Worm (Caenorhabditis elegans) whole organism, late embryonic: ENCODE measurements around the gene F32D8.13.

Source experiments
- C08G9.2 ChIP-seq: sonication (generic microtip); optimal IDR thresholded peaks from 2 replicates; lab custom pipeline; 2016; ENCODE audit warnings: mild to moderate bottlenecking, missing genetic modification characterization, moderate library complexity, missing compliant biosample characterization
- F13H6.1 ChIP-seq: sonication (generic microtip); optimal IDR thresholded peaks from 2 replicates; lab custom pipeline; 2016; ENCODE audit warnings: missing genetic modification characterization, missing compliant biosample characterization
- K02D7.2 ChIP-seq: sonication (generic microtip); optimal IDR thresholded peaks from 2 replicates; lab custom pipeline; 2017; ENCODE audit warnings: mild to moderate bottlenecking, missing genetic modification characterization, missing compliant biosample characterization
- ceh-18 ChIP-seq: sonication (generic microtip); optimal IDR thresholded peaks from 2 replicates; lab custom pipeline; 2016; ENCODE audit warnings: missing genetic modification characterization, missing compliant biosample characterization
- ceh-19 ChIP-seq: fragments of 200-800 bp; sonication (Bioruptor generic); optimal IDR thresholded peaks from 2 replicates; lab custom pipeline; 2018; ENCODE audit warnings: mild to moderate bottlenecking, missing genetic modification characterization, missing compliant biosample characterization
- ceh-2 ChIP-seq: sonication (generic microtip); optimal IDR thresholded peaks from 2 replicates; lab custom pipeline; 2016; ENCODE audit warnings: missing genotype, missing genetic modification characterization, missing compliant biosample characterization
- ceh-22 ChIP-seq: sonication (generic microtip); optimal IDR thresholded peaks from 2 replicates; lab custom pipeline; 2017; ENCODE audit warnings: missing biosample characterization, missing genetic modification characterization
- ceh-24 ChIP-seq: sonication (generic microtip); optimal IDR thresholded peaks from 2 replicates; lab custom pipeline; 2016; ENCODE audit warnings: mild to moderate bottlenecking, missing genetic modification characterization, missing compliant biosample characterization
- ceh-30 ChIP-seq: fragments of 150-350 bp; optimal IDR thresholded peaks from 2 replicates; lab custom pipeline; 2014; ENCODE audit warnings: missing biosample characterization, missing genetic modification characterization
- ceh-31 ChIP-seq: sonication (generic microtip); optimal IDR thresholded peaks from 2 replicates; lab custom pipeline; 2016; ENCODE audit warnings: missing genetic modification characterization, missing compliant biosample characterization
- ceh-45 ChIP-seq: fragments of 200-800 bp; sonication (Bioruptor generic); IDR thresholded peaks from 2 replicates; pipeline ENCODE4 v1.3.6; 2022; ENCODE audit warnings: missing genetic modification reagents, missing genetic modification characterization, missing compliant biosample characterization
- ceh-6 ChIP-seq: fragments of 200-800 bp; sonication (Bioruptor generic); optimal IDR thresholded peaks from 2 replicates; lab custom pipeline; 2018; ENCODE audit warnings: mild to moderate bottlenecking, missing genetic modification characterization, missing compliant biosample characterization
- dmd-4 ChIP-seq: sonication (generic microtip); optimal IDR thresholded peaks from 2 replicates; lab custom pipeline; 2016; ENCODE audit warnings: borderline replicate concordance, missing genetic modification characterization, missing compliant biosample characterization
- elt-2 ChIP-seq: sonication (generic microtip); optimal IDR thresholded peaks from 2 replicates; lab custom pipeline; 2016; ENCODE audit warnings: missing genetic modification reagents, missing genetic modification characterization, missing compliant biosample characterization
- elt-4 ChIP-seq: sonication (generic microtip); optimal IDR thresholded peaks from 2 replicates; lab custom pipeline; 2016; ENCODE audit warnings: missing genetic modification characterization, missing compliant biosample characterization
- fkh-10 ChIP-seq: fragments of 150-350 bp; optimal IDR thresholded peaks from 2 replicates; lab custom pipeline; 2014; ENCODE audit warnings: missing biosample characterization, missing genetic modification reagents, missing genetic modification characterization
- hlh-15 ChIP-seq: sonication (generic microtip); optimal IDR thresholded peaks from 2 replicates; lab custom pipeline; 2016; ENCODE audit warnings: missing genetic modification characterization, missing compliant biosample characterization
- hlh-30 ChIP-seq: sonication (generic microtip); optimal IDR thresholded peaks from 2 replicates; lab custom pipeline; 2017; ENCODE audit warnings: antibody characterized with exemption, missing genetic modification characterization, missing compliant biosample characterization; ENCODE audit not compliant: insufficient read depth
- hlh-6 ChIP-seq: sonication (generic microtip); optimal IDR thresholded peaks from 2 replicates; lab custom pipeline; 2016; ENCODE audit warnings: missing genotype, missing genetic modification characterization, missing compliant biosample characterization
- hlh-8 ChIP-seq: sonication (generic microtip); optimal IDR thresholded peaks from 2 replicates; lab custom pipeline; 2016; ENCODE audit warnings: missing genotype, missing genetic modification characterization, missing compliant biosample characterization
- lim-6 ChIP-seq: sonication (generic microtip); optimal IDR thresholded peaks from 2 replicates; lab custom pipeline; 2016; ENCODE audit warnings: missing genetic modification characterization, missing compliant biosample characterization
- nhr-11 ChIP-seq: fragments of 150-350 bp; optimal IDR thresholded peaks from 2 replicates; lab custom pipeline; 2014; ENCODE audit warnings: missing biosample characterization, missing genetic modification characterization
- npax-4 ChIP-seq: sonication (generic microtip); optimal IDR thresholded peaks from 2 replicates; lab custom pipeline; 2016; ENCODE audit warnings: missing genetic modification characterization, missing compliant biosample characterization
- odd-2 ChIP-seq: sonication (generic microtip); optimal IDR thresholded peaks from 2 replicates; lab custom pipeline; 2017; ENCODE audit warnings: antibody characterized with exemption, mild to moderate bottlenecking, missing genetic modification characterization, missing compliant biosample characterization
- pax-1 ChIP-seq: fragments of 150-350 bp; optimal IDR thresholded peaks from 2 replicates; lab custom pipeline; 2014; ENCODE audit warnings: missing biosample characterization, missing genetic modification characterization
- pha-2 ChIP-seq: sonication (generic microtip); optimal IDR thresholded peaks from 2 replicates; lab custom pipeline; 2017; ENCODE audit warnings: mild to moderate bottlenecking, missing genetic modification characterization, missing compliant biosample characterization
- pha-4 ChIP-seq: fragments of 150-350 bp; optimal IDR thresholded peaks from 2 replicates; lab custom pipeline; 2018; ENCODE audit warnings: missing biosample characterization, missing genetic modification reagents, missing genetic modification characterization
- pqm-1 ChIP-seq: sonication (generic microtip); optimal IDR thresholded peaks from 2 replicates; lab custom pipeline; 2016; ENCODE audit warnings: missing genetic modification characterization, missing compliant biosample characterization
- pros-1 ChIP-seq: fragments of 150-350 bp; optimal IDR thresholded peaks from 2 replicates; lab custom pipeline; 2014; ENCODE audit warnings: missing biosample characterization, missing genetic modification reagents, missing genetic modification characterization
- rnt-1 ChIP-seq: sonication (generic microtip); optimal IDR thresholded peaks from 2 replicates; lab custom pipeline; 2016; ENCODE audit warnings: missing genetic modification characterization, missing compliant biosample characterization
- sox-2 ChIP-seq: fragments of 200-800 bp; sonication (Bioruptor generic); IDR thresholded peaks from 2 replicates; pipeline ENCODE4 v1.3.6; 2022; ENCODE audit warnings: missing genetic modification reagents, missing genetic modification characterization, missing compliant biosample characterization
- sox-4 ChIP-seq: sonication (generic microtip); optimal IDR thresholded peaks from 2 replicates; lab custom pipeline; 2017; ENCODE audit warnings: mild to moderate bottlenecking, missing genetic modification characterization, inconsistent platforms, missing compliant biosample characterization
- tbx-7 ChIP-seq: sonication (generic microtip); optimal IDR thresholded peaks from 2 replicates; lab custom pipeline; 2016; ENCODE audit warnings: missing genotype, missing genetic modification characterization, missing compliant biosample characterization
- unc-3 ChIP-seq, 2 experiments: fragments of 200-800 bp in 1 of 2; sonication (Bioruptor generic) in 1 of 2; sonication (generic microtip) in 1 of 2; conservative IDR thresholded peaks in 1 of 2; optimal IDR thresholded peaks in 1 of 2; 2 replicates each; pipeline versions ENCODE4 v1.3.6 to Lab custom; 2016 to 2022; ENCODE audit warnings: missing compliant biosample characterization in 2 of 2, missing genetic modification characterization in 2 of 2, missing genetic modification reagents in 1 of 2
- unc-42 ChIP-seq: sonication (generic microtip); optimal IDR thresholded peaks from 2 replicates; lab custom pipeline; 2016; ENCODE audit warnings: missing genotype, missing genetic modification characterization, missing compliant biosample characterization
- zip-5 ChIP-seq: sonication (generic microtip); optimal IDR thresholded peaks from 2 replicates; lab custom pipeline; 2016; ENCODE audit warnings: missing genetic modification characterization, missing compliant biosample characterization
- ztf-16 ChIP-seq: sonication (generic microtip); optimal IDR thresholded peaks from 2 replicates; lab custom pipeline; 2017; ENCODE audit warnings: missing genetic modification characterization, missing compliant biosample characterization

F32D8.13 gene

DNA sequence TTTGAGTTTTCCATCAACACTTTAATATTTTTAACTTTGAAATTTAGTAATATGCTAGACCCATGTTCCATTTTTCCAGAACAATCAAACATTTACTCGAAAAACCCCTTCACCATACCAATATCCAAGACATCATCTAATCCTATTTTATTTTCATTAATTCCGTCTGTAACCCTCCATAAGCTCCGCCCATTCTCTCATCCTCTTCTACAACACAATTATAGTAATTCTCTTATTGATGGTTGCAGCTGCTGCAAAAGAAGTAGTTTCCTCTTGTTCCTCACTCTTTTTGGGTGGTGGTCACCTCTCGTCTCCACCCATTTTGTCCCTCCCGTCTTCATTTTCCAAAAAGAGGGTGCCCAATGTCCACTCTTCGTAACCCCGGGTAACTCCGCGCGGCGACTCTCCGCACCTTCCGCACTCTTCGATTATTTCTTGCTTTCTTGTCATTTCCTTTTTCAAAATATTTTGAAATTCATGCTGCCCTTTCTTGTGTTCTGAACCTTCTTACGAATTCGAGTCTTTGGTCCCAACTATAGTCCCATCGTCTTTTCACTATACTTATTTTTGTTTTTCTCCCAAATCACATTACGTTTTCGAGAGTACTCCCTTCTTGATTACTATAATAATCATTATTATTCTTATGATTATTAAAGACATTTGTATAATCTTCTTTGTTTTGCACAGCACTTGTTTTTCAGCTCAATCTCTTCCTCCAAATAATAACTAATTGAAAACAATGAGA is 16.0 kb downstream of the F32D8.13 start, which contains the start of gene F32D8.1:
Gene F32D8.1 (plus strand): TSS at position 695 of the 745 bp plus-strand sequence.
- TF ChIP-seq pha-2 (tag; lab: Kevin White, UChicago), result no peak
- TF ChIP-seq unc-42 (tag; lab: Kevin White, UChicago), result peak; percentile 85
- no peak for TF ChIP-seq tbx-7 (tag; lab: Kevin White, UChicago)
- no peak for TF ChIP-seq ztf-16 (tag; lab: Kevin White, UChicago)
- TF ChIP-seq ceh-18 (tag; lab: Kevin White, UChicago), result no peak
- TF ChIP-seq ceh-19 (GFP tag; lab: Kevin White, UChicago), result no peak
- no peak for TF ChIP-seq pqm-1 (tag; lab: Kevin White, UChicago)
- TF ChIP-seq sox-4 (tag; lab: Kevin White, UChicago), result no peak
- TF ChIP-seq ceh-31 (tag; lab: Kevin White, UChicago), result peak; percentile 26
- TF ChIP-seq, all 69 proteins: peak for 2

DNA sequence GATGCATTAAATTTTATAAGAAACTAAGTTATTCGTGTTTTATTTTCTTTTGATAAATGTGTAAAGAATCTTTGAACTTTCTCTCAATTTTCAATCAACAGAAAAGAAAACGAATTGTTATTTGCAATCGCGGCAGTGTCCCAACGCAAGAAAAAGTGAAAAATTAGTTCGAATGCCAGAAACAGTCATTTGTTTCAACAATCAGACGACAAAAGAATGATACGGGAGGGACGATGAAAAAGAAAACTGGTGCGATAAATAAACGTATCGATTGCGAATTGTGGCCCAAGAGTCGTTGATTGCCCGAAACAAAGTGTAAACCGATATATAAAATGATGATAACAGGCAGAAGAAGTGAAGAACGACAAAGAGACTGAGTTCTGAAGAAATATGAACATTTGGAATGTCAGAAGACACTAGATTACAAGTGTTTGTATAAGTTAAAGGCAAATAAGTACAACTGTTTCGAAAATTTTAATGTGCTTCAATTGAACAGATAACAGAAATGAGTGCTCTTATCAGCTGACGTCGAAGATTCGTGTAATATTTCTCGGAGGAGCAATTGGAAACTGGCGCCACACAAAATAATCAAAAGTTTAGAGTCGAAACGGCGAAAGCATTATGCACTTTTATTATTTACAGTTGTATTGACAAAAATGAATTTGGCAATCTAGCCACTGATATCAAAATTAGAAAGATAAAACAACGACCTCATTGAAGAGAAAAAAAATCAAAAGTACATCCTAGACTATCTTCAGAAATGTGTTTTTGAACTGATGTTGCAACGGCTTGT is 18.3 kb downstream of the F32D8.13 start:
- TF ChIP-seq ceh-19 (GFP tag; lab: Kevin White, UChicago) (no peak), elt-2 (tag; lab: Kevin White, UChicago) (peak; percentile 76)

DNA sequence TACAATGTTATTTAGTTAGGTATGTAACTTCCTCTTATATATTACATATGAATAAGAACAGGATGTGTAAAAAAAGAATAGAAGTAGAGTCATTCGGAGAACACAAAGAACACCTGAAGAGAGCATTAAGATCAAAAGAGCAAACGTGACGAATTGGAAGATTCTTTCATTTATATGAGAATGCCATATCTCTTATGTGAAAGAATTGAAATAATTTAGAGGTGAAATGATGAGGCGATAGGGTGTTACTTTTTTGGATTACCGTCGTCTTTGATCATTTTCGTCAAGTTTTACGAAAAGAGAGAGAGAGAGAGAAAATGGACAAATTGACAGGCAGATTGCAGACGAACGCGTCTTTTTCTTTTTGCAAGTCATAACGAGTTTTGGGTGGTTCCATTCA is 19.8 kb downstream of the F32D8.13 start:
- no peak for TF ChIP-seq elt-4 (tag; lab: Kevin White, UChicago)
- TF ChIP-seq pha-4 (tag; lab: Kevin White, UChicago), result no peak
- no peak for TF ChIP-seq C08G9.2 (tag; lab: Kevin White, UChicago)
- TF ChIP-seq ceh-30 (tag; lab: Kevin White, UChicago), result no peak
- TF ChIP-seq ceh-45, result no peak
- no peak for TF ChIP-seq ceh-6 (GFP tag; lab: Kevin White, UChicago)
- no peak for TF ChIP-seq odd-2
- TF ChIP-seq elt-2 (tag; lab: Kevin White, UChicago), result no peak
- TF ChIP-seq fkh-10 (GFP tag; lab: Kevin White, UChicago), result no peak

DNA sequence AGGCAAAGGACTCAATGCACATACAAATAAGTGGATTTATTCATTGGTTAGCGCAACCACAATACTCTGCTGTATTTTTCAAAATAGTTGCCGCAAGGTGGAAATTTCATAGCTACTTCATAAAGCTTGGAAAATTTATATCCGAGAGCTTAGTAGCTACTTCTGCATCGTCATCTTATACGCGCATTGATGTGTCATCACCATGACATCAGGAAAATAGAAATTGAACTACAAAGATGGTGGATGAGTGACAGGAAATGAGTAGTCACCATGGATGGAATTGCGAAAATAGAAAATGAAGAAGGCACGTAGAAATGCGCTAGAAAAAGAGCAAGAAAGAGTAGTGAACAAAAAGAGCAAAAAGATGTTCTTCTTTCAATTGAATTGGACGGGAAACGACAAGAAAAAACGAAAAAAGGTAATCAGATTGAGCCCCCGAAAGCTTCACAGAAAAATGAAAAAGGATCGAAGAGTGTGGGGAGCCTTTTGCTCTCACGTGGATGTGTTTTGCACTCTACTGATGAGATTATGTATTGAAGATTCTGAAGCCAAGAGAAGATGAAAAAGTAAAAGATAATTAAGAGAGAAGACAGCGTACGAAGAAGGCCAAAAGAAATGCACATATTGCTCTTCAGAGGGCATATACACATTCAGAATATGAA is 21.3 kb downstream of the F32D8.13 start:
- TF ChIP-seq unc-42 (tag; lab: Kevin White, UChicago), result peak; percentile 90
- no peak for TF ChIP-seq odd-2
- TF ChIP-seq, all 69 proteins: peak for 1

DNA sequence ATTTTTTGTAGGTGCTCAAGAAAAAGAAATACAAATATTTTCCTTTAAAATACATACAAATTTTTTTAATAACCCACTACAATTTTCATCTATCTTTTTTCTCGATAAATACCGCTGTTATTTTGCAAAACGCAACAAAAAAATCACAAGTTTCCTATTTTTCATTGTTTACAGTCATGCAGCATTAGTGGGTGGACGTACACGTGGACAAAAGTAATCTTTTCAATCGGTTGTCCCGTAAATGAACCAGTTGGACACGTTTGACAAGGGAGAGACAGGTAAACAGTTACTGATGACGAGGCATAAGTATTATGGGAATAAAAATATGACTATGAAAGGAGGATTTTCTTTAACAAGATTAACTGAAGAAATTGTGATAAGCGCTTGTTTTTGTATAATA is 23.2 kb downstream of the F32D8.13 start:
- no peak for TF ChIP-seq sox-2 (GFP tag; lab: Robert Waterston, UW)
- TF ChIP-seq elt-2 (tag; lab: Kevin White, UChicago), result no peak
- no peak for TF ChIP-seq unc-3 (GFP tag; conservative IDR thresholded peaks at IDR 0.05; lab: Robert Waterston, UW)
- TF ChIP-seq unc-3 (tag; optimal IDR thresholded peaks at IDR 0.05; lab: Kevin White, UChicago), result no peak
- no peak for TF ChIP-seq K02D7.2
- no peak for TF ChIP-seq ceh-2 (tag; lab: Kevin White, UChicago)
- TF ChIP-seq sox-4 (tag; lab: Kevin White, UChicago), result no peak

DNA sequence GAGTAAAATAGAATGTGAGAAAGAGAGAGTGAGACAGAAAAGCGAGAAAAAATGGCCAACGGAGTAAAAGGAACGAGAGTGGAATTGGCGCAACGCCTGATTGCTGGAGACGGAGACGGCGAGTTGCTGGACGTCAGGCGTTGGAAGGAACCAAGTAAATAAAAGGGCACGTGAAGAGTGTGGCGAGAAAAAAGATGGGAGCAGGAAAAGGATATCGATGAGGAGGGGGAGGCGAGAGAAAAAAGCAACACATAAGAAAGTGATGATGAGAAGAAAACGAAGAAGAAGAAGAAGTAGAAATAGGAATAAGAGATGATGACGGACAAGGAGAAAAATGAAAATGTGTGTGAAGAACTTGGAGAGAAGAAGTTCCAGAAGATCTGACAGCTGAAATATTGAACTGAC is 24.9 kb downstream of the F32D8.13 start:
- TF ChIP-seq rnt-1 (tag; lab: Kevin White, UChicago), result no peak
- TF ChIP-seq nhr-11, result no peak
- TF ChIP-seq C08G9.2 (tag; lab: Kevin White, UChicago), result peak; percentile 29
- no peak for TF ChIP-seq lim-6 (tag; lab: Kevin White, UChicago)
- TF ChIP-seq tbx-7 (tag; lab: Kevin White, UChicago), result no peak
- no peak for TF ChIP-seq hlh-15 (tag; lab: Kevin White, UChicago)
- peak; percentile 45 for TF ChIP-seq hlh-30
- no peak for TF ChIP-seq pha-2 (tag; lab: Kevin White, UChicago)
- no peak for TF ChIP-seq hlh-6 (tag; lab: Kevin White, UChicago)
- TF ChIP-seq zip-5 (tag; lab: Kevin White, UChicago), result no peak
- no peak for TF ChIP-seq ceh-30 (tag; lab: Kevin White, UChicago)
- TF ChIP-seq hlh-8 (tag; lab: Kevin White, UChicago), result no peak
- TF ChIP-seq dmd-4 (tag; lab: Kevin White, UChicago), result no peak
- no peak for TF ChIP-seq pax-1 (tag; lab: Kevin White, UChicago)
- TF ChIP-seq ceh-22 (tag; lab: Kevin White, UChicago), result no peak
- no peak for TF ChIP-seq odd-2
- peak; percentile 12 for TF ChIP-seq pros-1 (tag; lab: Kevin White, UChicago)
- TF ChIP-seq pha-4 (tag; lab: Kevin White, UChicago), result no peak
- peak; percentile 81 for TF ChIP-seq ceh-18 (tag; lab: Kevin White, UChicago)
- peak; percentile 3 for TF ChIP-seq F13H6.1 (tag; lab: Kevin White, UChicago)
- TF ChIP-seq npax-4, result no peak
- TF ChIP-seq ceh-24 (tag; lab: Kevin White, UChicago), result no peak
